Worm (Caenorhabditis elegans) whole organism, L2 larva: ENCODE data around the gene clec-182.
A peak's percentile ranks its signal among the peaks of the same experiment; 100 is the strongest.

Source experiments
- C34F6.9 ChIP-seq: fragments of 150-350 bp; optimal IDR thresholded peaks from 2 replicates; lab custom pipeline; 2014; ENCODE audit warnings: missing biosample characterization, missing genetic modification characterization
- F13H6.1 ChIP-seq: sonication (generic microtip); optimal IDR thresholded peaks from 2 replicates; lab custom pipeline; 2016; ENCODE audit warnings: missing genetic modification characterization, missing compliant biosample characterization
- Y55F3AM.14 ChIP-seq: fragments of 200-800 bp; sonication (Bioruptor generic); optimal IDR thresholded peaks from 2 replicates; lab custom pipeline; 2018; ENCODE audit warnings: mild to moderate bottlenecking, missing genetic modification characterization, missing compliant biosample characterization
- alr-1 ChIP-seq: fragments of 150-350 bp; optimal IDR thresholded peaks from 2 replicates; lab custom pipeline; 2014; ENCODE audit warnings: missing biosample characterization, missing genetic modification characterization
- ceh-16 ChIP-seq: fragments of 150-350 bp; optimal IDR thresholded peaks from 2 replicates; lab custom pipeline; 2014; ENCODE audit warnings: missing biosample characterization, missing genetic modification characterization
- ceh-82 ChIP-seq: fragments of 150-350 bp; optimal IDR thresholded peaks from 2 replicates; lab custom pipeline; 2014; ENCODE audit warnings: missing biosample characterization, missing genetic modification characterization
- crh-2 ChIP-seq: sonication (generic microtip); optimal IDR thresholded peaks from 2 replicates; lab custom pipeline; 2017; ENCODE audit warnings: missing biosample characterization, missing genetic modification characterization
- elt-1 ChIP-seq: fragments of 150-350 bp; optimal IDR thresholded peaks from 2 replicates; lab custom pipeline; 2014; ENCODE audit warnings: missing biosample characterization, missing genetic modification characterization
- elt-3 ChIP-seq: sonication (generic microtip); optimal IDR thresholded peaks from 2 replicates; lab custom pipeline; 2017; ENCODE audit warnings: missing biosample characterization, missing genetic modification characterization
- fos-1 ChIP-seq: fragments of 150-350 bp; optimal IDR thresholded peaks from 2 replicates; lab custom pipeline; 2014; ENCODE audit warnings: missing biosample characterization, missing genetic modification characterization
- lin-11 ChIP-seq: fragments of 150-350 bp; sonication (generic microtip); optimal IDR thresholded peaks from 2 replicates; lab custom pipeline; 2014; ENCODE audit warnings: missing biosample characterization, missing genetic modification characterization, inconsistent platforms, mixed read lengths
- lin-13 ChIP-seq: fragments of 150-350 bp; optimal IDR thresholded peaks from 2 replicates; lab custom pipeline; 2014; ENCODE audit warnings: missing biosample characterization, missing genetic modification reagents, missing genetic modification characterization
- lsy-2 ChIP-seq, 2 experiments: fragments of 150-350 bp in 1 of 2; sonication (generic microtip) in 1 of 2; optimal IDR thresholded peaks; 2 replicates each; lab custom pipeline; 2014 to 2017; ENCODE audit warnings: missing biosample characterization in 2 of 2, missing genetic modification characterization in 2 of 2
- mab-5 ChIP-seq: fragments of 150-350 bp; optimal IDR thresholded peaks from 2 replicates; lab custom pipeline; 2014; ENCODE audit warnings: missing biosample characterization, missing genetic modification characterization
- mbf-1 ChIP-seq: sonication (generic microtip); optimal IDR thresholded peaks from 2 replicates; lab custom pipeline; 2017; ENCODE audit warnings: missing biosample characterization, missing genetic modification characterization
- nhr-129 ChIP-seq: fragments of 150-350 bp; optimal IDR thresholded peaks from 2 replicates; lab custom pipeline; 2014; ENCODE audit warnings: missing biosample characterization, missing genetic modification characterization
- nhr-21 ChIP-seq: fragments of 150-350 bp; optimal IDR thresholded peaks from 2 replicates; lab custom pipeline; 2014; ENCODE audit warnings: missing biosample characterization, missing genetic modification characterization
- nhr-6 ChIP-seq: fragments of 150-350 bp; optimal IDR thresholded peaks from 2 replicates; lab custom pipeline; 2014; ENCODE audit warnings: missing biosample characterization, missing genetic modification characterization
- nhr-77 ChIP-seq: fragments of 150-350 bp; optimal IDR thresholded peaks from 2 replicates; lab custom pipeline; 2014; ENCODE audit warnings: missing biosample characterization, missing genetic modification characterization
- sem-4 ChIP-seq: fragments of 150-350 bp; optimal IDR thresholded peaks from 2 replicates; lab custom pipeline; 2014; ENCODE audit warnings: missing biosample characterization, missing genetic modification reagents, missing genetic modification characterization
- skn-1 ChIP-seq: sonication (generic microtip); optimal IDR thresholded peaks from 2 replicates; lab custom pipeline; 2017; ENCODE audit warnings: missing biosample characterization, missing genetic modification characterization
- sma-9 ChIP-seq, 2 experiments: fragments of 150-350 bp in 1 of 2; sonication (generic microtip) in 1 of 2; optimal IDR thresholded peaks; 2 replicates each; lab custom pipeline; 2014 to 2016; ENCODE audit warnings: missing genetic modification characterization in 2 of 2, mild to moderate bottlenecking in 1 of 2, missing biosample characterization in 1 of 2, missing compliant biosample characterization in 1 of 2, missing genetic modification reagents in 1 of 2, moderate library complexity in 1 of 2
- snpc-4 ChIP-seq: fragments of 150-350 bp; optimal IDR thresholded peaks from 2 replicates; lab custom pipeline; 2014; ENCODE audit warnings: missing biosample characterization, missing genetic modification characterization
- unc-55 ChIP-seq: fragments of 150-350 bp; sonication (generic microtip); optimal IDR thresholded peaks from 3 replicates; lab custom pipeline; 2014; ENCODE audit warnings: missing biosample characterization, missing genetic modification reagents, missing genetic modification characterization
- zag-1 ChIP-seq: fragments of 150-350 bp; optimal IDR thresholded peaks from 2 replicates; lab custom pipeline; 2014; ENCODE audit warnings: missing biosample characterization, missing genetic modification characterization
- ztf-1 ChIP-seq: fragments of 200-800 bp; sonication (Bioruptor generic); conservative IDR thresholded peaks from 2 replicates; pipeline ENCODE4 v1.3.6; 2022; ENCODE audit warnings: missing genetic modification characterization, missing compliant biosample characterization
- ztf-11 ChIP-seq: sonication (generic microtip); optimal IDR thresholded peaks from 2 replicates; lab custom pipeline; 2017; ENCODE audit warnings: missing biosample characterization, missing genetic modification characterization
- ztf-4 ChIP-seq: fragments of 150-350 bp; optimal IDR thresholded peaks from 2 replicates; lab custom pipeline; 2014; ENCODE audit warnings: missing biosample characterization, missing genetic modification characterization

The clec-182 gene

DNA sequence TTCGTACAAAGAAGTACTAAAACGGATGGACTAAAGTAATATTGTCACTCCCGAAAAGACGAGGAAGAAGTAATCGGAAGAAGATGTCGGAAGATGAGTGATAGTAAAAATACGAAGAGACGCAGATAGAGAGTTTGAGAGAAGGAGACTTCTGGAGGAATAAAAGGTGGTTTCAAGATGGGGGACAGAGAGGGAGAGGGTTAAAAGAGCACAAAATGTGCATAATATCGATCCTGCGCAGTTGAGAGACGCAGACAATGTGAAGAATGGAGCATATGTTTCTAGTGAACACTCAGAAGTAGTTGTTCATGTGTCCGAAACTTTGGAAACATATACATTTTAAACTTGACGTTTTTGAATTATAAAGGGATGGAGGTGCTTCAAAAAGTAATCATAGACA lies 35.7 kb downstream of the clec-182 start:
- TF ChIP-seq sma-9 (GFP tag; optimal IDR thresholded peaks at IDR 0.05; lab: Kevin White, UChicago) = peak; percentile 62
- no peak for TF ChIP-seq sma-9 (tag; optimal IDR thresholded peaks at IDR 0.05; lab: Kevin White, UChicago)
- TF ChIP-seq mbf-1 (tag; lab: Kevin White, UChicago) = no peak
- TF ChIP-seq sem-4 (tag; lab: Kevin White, UChicago) = peak; percentile 50
- TF ChIP-seq fos-1 (tag; lab: Kevin White, UChicago) = no peak
- TF ChIP-seq nhr-21 (tag; lab: Kevin White, UChicago) = no peak
- TF ChIP-seq nhr-129 (tag; lab: Kevin White, UChicago) = peak; percentile 66
- TF ChIP-seq lin-13 = peak; percentile 43
- TF ChIP-seq mab-5 (tag; lab: Kevin White, UChicago) = peak; percentile 0
- peak; percentile 93 for TF ChIP-seq unc-55 (GFP tag; lab: Kevin White, UChicago)
- peak; percentile 49 for TF ChIP-seq zag-1 (tag; lab: Kevin White, UChicago)
- peak; percentile 49 for TF ChIP-seq F13H6.1 (tag; lab: Kevin White, UChicago)
- TF ChIP-seq nhr-6 (tag; lab: Kevin White, UChicago) = peak; percentile 76
- peak; percentile 84 for TF ChIP-seq C34F6.9 (tag; lab: Kevin White, UChicago)
- peak; percentile 40 to 71 for TF ChIP-seq lsy-2 (tag; optimal IDR thresholded peaks at IDR 0.05; lab: Kevin White, UChicago)
- no peak for TF ChIP-seq lin-11
- no peak for TF ChIP-seq ztf-11 (tag; lab: Kevin White, UChicago)

DNA sequence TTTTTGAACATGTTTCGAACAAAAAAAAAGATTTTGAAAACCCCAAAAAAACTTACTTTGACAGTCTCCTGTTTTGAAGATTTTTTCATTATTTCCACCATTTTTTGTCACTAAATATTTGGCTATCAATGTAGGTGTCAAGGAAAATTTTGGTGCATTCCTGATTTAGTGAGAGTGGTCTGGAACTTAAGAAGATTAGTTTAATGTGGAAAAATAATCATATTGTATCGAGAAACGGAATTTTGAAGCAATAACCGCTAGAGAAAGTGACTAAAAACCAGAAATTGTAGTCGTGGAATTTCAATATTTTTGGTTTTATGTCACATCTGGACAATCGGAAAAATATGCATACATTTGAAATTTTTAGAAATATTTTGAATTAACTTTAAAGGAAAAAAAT lies 36.3 kb downstream of the clec-182 start, which contains the start of the genes F20C5.11 and klp-11:
Gene F20C5.11, minus strand, starts transcription at position 101 of the 400 bp plus-strand sequence.
Gene klp-11, minus strand, starts transcription at position 171 of the 400 bp plus-strand sequence.
- TF ChIP-seq Y55F3AM.14 (GFP tag; lab: Kevin White, UChicago) (no peak), ztf-4 (tag; lab: Kevin White, UChicago) (no peak), elt-1 (tag; lab: Kevin White, UChicago) (no peak), ceh-16 (tag; lab: Kevin White, UChicago) (no peak), skn-1 (tag; lab: Kevin White, UChicago) (no peak), mbf-1 (tag; lab: Kevin White, UChicago) (no peak), ztf-1 (GFP tag; lab: Robert Waterston, UW) (no peak), ztf-11 (tag; lab: Kevin White, UChicago) (no peak)

DNA sequence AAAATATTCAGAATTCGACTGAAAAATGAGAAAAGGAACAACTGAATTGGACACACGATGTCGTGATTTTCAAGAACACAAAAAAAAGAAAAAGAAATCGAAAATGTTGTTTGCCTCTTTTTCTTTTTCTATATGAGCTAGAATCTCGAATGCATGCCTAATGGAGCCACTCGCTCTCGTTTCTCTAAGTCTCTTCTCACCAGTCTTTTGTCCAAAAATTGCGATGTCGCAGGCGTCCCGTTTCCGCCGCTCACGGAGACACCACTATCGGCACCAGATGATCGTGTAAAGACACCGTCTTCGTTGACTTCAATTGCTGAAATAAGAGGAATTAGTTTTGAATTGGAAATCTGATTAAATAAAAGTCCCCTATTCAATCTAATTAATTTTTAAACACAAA lies 39.5 kb downstream of the clec-182 start:
- TF ChIP-seq lin-13 (peak; percentile 34), ztf-1 (GFP tag; lab: Robert Waterston, UW) (no peak), zag-1 (tag; lab: Kevin White, UChicago) (peak; percentile 50), nhr-21 (tag; lab: Kevin White, UChicago) (no peak), ceh-16 (tag; lab: Kevin White, UChicago) (no peak), ceh-82 (tag; lab: Kevin White, UChicago) (no peak), crh-2 (peak; percentile 50), skn-1 (tag; lab: Kevin White, UChicago) (no peak), nhr-77 (tag; lab: Kevin White, UChicago) (no peak), C34F6.9 (tag; lab: Kevin White, UChicago) (peak; percentile 54), nhr-129 (tag; lab: Kevin White, UChicago) (peak; percentile 37), fos-1 (tag; lab: Kevin White, UChicago) (peak; percentile 26), lsy-2 (tag; optimal IDR thresholded peaks at IDR 0.05; lab: Kevin White, UChicago) (peak in 1 of 2 experiments; percentile 64), snpc-4 (tag; lab: Kevin White, UChicago) (no peak), unc-55 (GFP tag; lab: Kevin White, UChicago) (peak; percentile 85)
- TF ChIP-seq, all 48 proteins: peak for 8

DNA sequence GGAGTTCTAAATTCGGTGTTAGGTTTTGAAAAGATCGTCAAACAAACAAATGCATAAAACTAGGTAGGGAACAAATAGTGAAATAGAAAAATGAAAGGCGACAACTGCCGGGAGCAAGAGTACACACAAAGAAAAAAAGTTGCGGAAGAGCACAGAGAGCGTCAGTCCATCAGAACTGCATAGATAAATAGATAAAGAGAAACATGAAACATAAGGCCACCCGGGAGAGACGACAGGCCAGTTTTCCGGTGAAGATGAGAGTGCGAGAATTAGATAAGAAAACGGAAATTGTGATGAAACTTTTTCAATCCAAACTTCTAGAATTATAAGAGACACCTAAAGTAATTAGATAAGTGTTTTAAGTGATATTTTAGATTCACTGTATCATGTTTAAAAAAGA lies 40.4 kb downstream of the clec-182 start:
- TF ChIP-seq C34F6.9 (tag; lab: Kevin White, UChicago) (peak; percentile 7), crh-2 (peak; percentile 35), sma-9 (GFP tag; optimal IDR thresholded peaks at IDR 0.05; lab: Kevin White, UChicago) (peak; percentile 14), sma-9 (tag; optimal IDR thresholded peaks at IDR 0.05; lab: Kevin White, UChicago) (no peak), unc-55 (GFP tag; lab: Kevin White, UChicago) (peak; percentile 12), elt-3 (tag; lab: Kevin White, UChicago) (no peak), alr-1 (tag; lab: Kevin White, UChicago) (no peak), nhr-129 (tag; lab: Kevin White, UChicago) (peak; percentile 26), F13H6.1 (tag; lab: Kevin White, UChicago) (peak; percentile 64), fos-1 (tag; lab: Kevin White, UChicago) (peak; percentile 90)

DNA sequence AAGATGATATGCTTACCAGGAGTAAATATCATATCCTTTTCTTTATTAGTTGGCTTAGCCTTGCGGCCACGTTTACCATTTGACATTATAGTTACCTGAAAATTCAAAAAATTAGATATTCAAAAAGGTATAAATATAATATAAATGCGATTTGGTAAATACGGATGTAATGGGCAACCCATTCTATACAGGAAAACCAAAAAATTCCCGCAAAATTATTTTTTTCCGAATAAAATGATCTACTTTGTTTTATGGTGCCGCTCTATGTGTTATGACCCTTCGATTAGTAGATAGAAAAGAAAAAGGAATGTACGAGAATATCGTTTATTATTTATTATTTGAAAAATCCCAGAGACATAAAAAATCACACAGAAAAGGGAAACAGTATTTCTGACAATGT lies 43.4 kb downstream of the clec-182 start, which contains the start of gene elli-1:
Gene elli-1, minus strand, starts transcription at position 101 of the 400 bp plus-strand sequence.
- TF ChIP-seq lin-13 = no peak
- TF ChIP-seq sem-4 (tag; lab: Kevin White, UChicago) = no peak
- TF ChIP-seq mab-5 (tag; lab: Kevin White, UChicago) = no peak
- TF ChIP-seq sma-9 (GFP tag; optimal IDR thresholded peaks at IDR 0.05; lab: Kevin White, UChicago) = no peak
- TF ChIP-seq sma-9 (tag; optimal IDR thresholded peaks at IDR 0.05; lab: Kevin White, UChicago) = no peak
- no peak for TF ChIP-seq nhr-21 (tag; lab: Kevin White, UChicago)
- no peak for TF ChIP-seq nhr-6 (tag; lab: Kevin White, UChicago)
